Fruit fly (Drosophila melanogaster) whole organism, embryonic: ENCODE measurements around the gene BckdhA.

Experiments used
- Bgb ChIP-seq: fragments of 200-800 bp; sonication (Bioruptor generic); IDR thresholded peaks from 2 replicates; pipeline ENCODE4 v1.3.6; 2022; ENCODE audit warnings: missing biosample characterization, missing genetic modification characterization; ENCODE audit not compliant: partially characterized antibody
- CG10543 ChIP-seq: fragments of 200-800 bp; sonication (Bioruptor generic); optimal IDR thresholded peaks from 3 replicates; lab custom pipeline; 2017; ENCODE audit warnings: missing biosample characterization, mild to moderate bottlenecking, missing genetic modification characterization, moderate library complexity
- CG12104 ChIP-seq: fragments of 200-800 bp; sonication (Bioruptor generic); optimal IDR thresholded peaks from 3 replicates; lab custom pipeline; 2016; ENCODE audit warnings: missing biosample characterization, missing genetic modification characterization
- CG12236 ChIP-seq: fragments of 200-800 bp; sonication (Bioruptor generic); optimal IDR thresholded peaks from 2 replicates; lab custom pipeline; 2016; ENCODE audit warnings: missing biosample characterization, missing genetic modification characterization
- CG13296 ChIP-seq: fragments of 200-800 bp; sonication (Bioruptor generic); optimal IDR thresholded peaks from 3 replicates; lab custom pipeline; 2018; ENCODE audit warnings: missing biosample characterization, mild to moderate bottlenecking, missing genetic modification characterization
- CG13424 ChIP-seq: fragments of 200-800 bp; sonication (Bioruptor generic); optimal IDR thresholded peaks from 2 replicates; lab custom pipeline; 2019; ENCODE audit warnings: missing biosample characterization, mild to moderate bottlenecking, missing genetic modification characterization, moderate library complexity
- CG15514 ChIP-seq: fragments of 200-800 bp; sonication (Bioruptor generic); optimal IDR thresholded peaks from 3 replicates; lab custom pipeline; 2017; ENCODE audit warnings: missing biosample characterization, missing genetic modification characterization, mild to moderate bottlenecking, moderate library complexity, missing genetic modification reagents
- CG17186 ChIP-seq: fragments of 200-800 bp; sonication (Bioruptor generic); optimal IDR thresholded peaks from 3 replicates; lab custom pipeline; 2017; ENCODE audit warnings: missing biosample characterization, missing genetic modification reagents, missing genetic modification characterization
- CG17328 ChIP-seq: fragments of 200-800 bp; sonication (Bioruptor generic); IDR thresholded peaks from 2 replicates; pipeline ENCODE4 v1.3.6; 2022; ENCODE audit warnings: missing biosample characterization, missing genetic modification characterization
- CG17385 ChIP-seq: fragments of 200-800 bp; sonication (Bioruptor generic); optimal IDR thresholded peaks from 3 replicates; lab custom pipeline; 2018; ENCODE audit warnings: missing biosample characterization, mild to moderate bottlenecking, missing genetic modification characterization
- CG17912 ChIP-seq: fragments of 200-800 bp; sonication (Bioruptor generic); optimal IDR thresholded peaks from 2 replicates; lab custom pipeline; 2018; ENCODE audit warnings: missing biosample characterization, mild to moderate bottlenecking, missing genetic modification characterization
- CG31224 ChIP-seq: fragments of 200-800 bp; sonication (Bioruptor generic); IDR thresholded peaks from 2 replicates; pipeline ENCODE4 v1.3.6; 2022; ENCODE audit warnings: missing biosample characterization, missing genetic modification characterization
- CG32772 ChIP-seq: fragments of 200-800 bp; sonication (Bioruptor generic); IDR thresholded peaks from 2 replicates; pipeline ENCODE4 v1.3.6; 2022; ENCODE audit warnings: missing biosample characterization, missing genetic modification characterization
- CG34422 ChIP-seq: fragments of 200-800 bp; sonication (Bioruptor generic); IDR thresholded peaks from 3 replicates; pipeline ENCODE4 v1.3.6; 2022; ENCODE audit warnings: missing biosample characterization, missing genetic modification characterization
- CG4282 ChIP-seq: fragments of 200-800 bp; sonication (Bioruptor generic); optimal IDR thresholded peaks from 2 replicates; lab custom pipeline; 2016; ENCODE audit warnings: missing biosample characterization, missing genetic modification characterization
- CG4617 ChIP-seq: fragments of 200-800 bp; sonication (Bioruptor generic); optimal IDR thresholded peaks from 3 replicates; lab custom pipeline; 2016; ENCODE audit warnings: missing biosample characterization, missing genetic modification characterization, borderline replicate concordance
- CG4707 ChIP-seq: fragments of 200-800 bp; sonication (Bioruptor generic); optimal IDR thresholded peaks from 2 replicates; lab custom pipeline; 2018; ENCODE audit warnings: missing biosample characterization, mild to moderate bottlenecking, missing genetic modification characterization, moderate library complexity
- CG6272 ChIP-seq: fragments of 200-800 bp; sonication (Bioruptor generic); IDR thresholded peaks from 2 replicates; pipeline ENCODE4 v1.3.6; 2022; ENCODE audit warnings: missing biosample characterization, missing genetic modification characterization
- CG6813 ChIP-seq: fragments of 200-800 bp; sonication (Bioruptor generic); optimal IDR thresholded peaks from 2 replicates; lab custom pipeline; 2017; ENCODE audit warnings: missing biosample characterization, missing genetic modification characterization, mild to moderate bottlenecking, moderate library complexity, missing genetic modification reagents
- CG7556 ChIP-seq: fragments of 200-800 bp; sonication (Bioruptor generic); optimal IDR thresholded peaks from 2 replicates; lab custom pipeline; 2017; ENCODE audit warnings: missing biosample characterization, mild to moderate bottlenecking, missing genetic modification characterization
- CG9876 ChIP-seq: fragments of 200-800 bp; sonication (Bioruptor generic); optimal IDR thresholded peaks from 2 replicates; lab custom pipeline; 2016; ENCODE audit warnings: missing biosample characterization, missing genetic modification characterization
- Dek ChIP-seq: fragments of 200-800 bp; sonication (Bioruptor generic); optimal IDR thresholded peaks from 3 replicates; lab custom pipeline; 2019; ENCODE audit warnings: missing biosample characterization, mild to moderate bottlenecking, missing genetic modification characterization, moderate library complexity
- Hr3 ChIP-seq: fragments of 200-800 bp; sonication (Bioruptor generic); optimal IDR thresholded peaks from 3 replicates; lab custom pipeline; 2016; ENCODE audit warnings: missing biosample characterization, missing genetic modification characterization
- Hsf ChIP-seq: fragments of 200-800 bp; sonication (Bioruptor generic); optimal IDR thresholded peaks from 3 replicates; lab custom pipeline; 2016; ENCODE audit warnings: missing biosample characterization, missing genetic modification characterization
- Pdp1 ChIP-seq, 2 experiments: fragments of 200-800 bp; sonication (Bioruptor generic); optimal IDR thresholded peaks; 3 replicates each; lab custom pipeline; 2016; ENCODE audit warnings: missing biosample characterization in 2 of 2, missing genetic modification characterization in 2 of 2, mild to moderate bottlenecking in 1 of 2, moderate library complexity in 1 of 2
- Ptx1 ChIP-seq: fragments of 200-800 bp; sonication (Bioruptor generic); IDR thresholded peaks from 2 replicates; pipeline ENCODE4 v1.3.6; 2022; ENCODE audit warnings: missing biosample characterization, missing genetic modification characterization
- Ssrp ChIP-seq: fragments of 200-800 bp; sonication (Bioruptor generic); optimal IDR thresholded peaks from 2 replicates; lab custom pipeline; 2018; ENCODE audit warnings: missing biosample characterization, mild to moderate bottlenecking, missing genetic modification characterization, moderate library complexity
- abd-A ChIP-seq: fragments of 200-800 bp; sonication (Bioruptor generic); optimal IDR thresholded peaks from 3 replicates; lab custom pipeline; 2019; ENCODE audit warnings: missing biosample characterization, mild to moderate bottlenecking, missing genetic modification characterization, moderate library complexity
- ato ChIP-seq: fragments of 200-800 bp; sonication (Bioruptor generic); IDR thresholded peaks from 2 replicates; pipeline ENCODE4 v1.3.6; 2022; ENCODE audit warnings: missing biosample characterization, missing genetic modification characterization; ENCODE audit not compliant: partially characterized antibody
- bbx ChIP-seq: fragments of 200-800 bp; sonication (Bioruptor generic); IDR thresholded peaks from 2 replicates; pipeline ENCODE4 v1.3.6; 2022; ENCODE audit warnings: missing biosample characterization, missing genetic modification characterization; ENCODE audit not compliant: partially characterized antibody
- bigmax ChIP-seq: fragments of 200-800 bp; sonication (Bioruptor generic); optimal IDR thresholded peaks from 2 replicates; lab custom pipeline; 2018; ENCODE audit warnings: missing biosample characterization, mild to moderate bottlenecking, missing genetic modification characterization
- bsh ChIP-seq, 2 experiments: fragments of 200-800 bp; sonication (Bioruptor generic); optimal IDR thresholded peaks; 2 replicates each; lab custom pipeline; 2017 to 2018; ENCODE audit warnings: mild to moderate bottlenecking in 2 of 2, missing biosample characterization in 2 of 2, missing genetic modification characterization in 2 of 2, moderate library complexity in 1 of 2
- cad ChIP-seq: fragments of >200 bp; optimal IDR thresholded peaks from 2 replicates; lab custom pipeline; 2017; ENCODE audit warnings: missing biosample characterization, missing genetic modification characterization
- danr ChIP-seq: fragments of 200-800 bp; sonication (Bioruptor generic); IDR thresholded peaks from 2 replicates; pipeline ENCODE4 v1.3.6; 2022; ENCODE audit warnings: missing biosample characterization, missing genetic modification characterization
- dmrt99B ChIP-seq: fragments of 200-800 bp; sonication (Bioruptor generic); optimal IDR thresholded peaks from 2 replicates; lab custom pipeline; 2018; ENCODE audit warnings: missing biosample characterization, mild to moderate bottlenecking, missing genetic modification characterization, moderate library complexity
- eyg ChIP-seq: fragments of 200-800 bp; sonication (Bioruptor generic); optimal IDR thresholded peaks from 3 replicates; lab custom pipeline; 2016; ENCODE audit warnings: missing biosample characterization, missing genetic modification characterization
- gro ChIP-seq: fragments of 200-800 bp; sonication (Bioruptor generic); optimal IDR thresholded peaks from 2 replicates; lab custom pipeline; 2016; ENCODE audit warnings: missing biosample characterization, missing genetic modification characterization
- her ChIP-seq: fragments of 200-800 bp; sonication (Bioruptor generic); optimal IDR thresholded peaks from 2 replicates; lab custom pipeline; 2016; ENCODE audit warnings: missing biosample characterization, missing genetic modification characterization
- hkb ChIP-seq, 2 experiments: fragments of 200-800 bp in 1 of 2; fragments of >200 bp in 1 of 2; sonication (Bioruptor generic) in 1 of 2; IDR thresholded peaks in 1 of 2; optimal IDR thresholded peaks in 1 of 2; 2 replicates each; pipeline versions ENCODE4 v1.3.6 to Lab custom; 2017 to 2022; ENCODE audit warnings: missing biosample characterization in 1 of 2, missing genetic modification characterization in 1 of 2
- kni ChIP-seq: fragments of 200-800 bp; sonication (Bioruptor generic); optimal IDR thresholded peaks from 3 replicates; lab custom pipeline; 2017; ENCODE audit warnings: mild to moderate bottlenecking, missing biosample characterization, missing genetic modification reagents, missing genetic modification characterization
- lmd ChIP-seq: fragments of 200-800 bp; sonication (Bioruptor generic); IDR thresholded peaks from 2 replicates; pipeline ENCODE4 v1.3.6; 2022; ENCODE audit warnings: missing biosample characterization, missing genetic modification characterization
- pfk ChIP-seq: fragments of 200-800 bp; sonication (Bioruptor generic); optimal IDR thresholded peaks from 2 replicates; lab custom pipeline; 2018; ENCODE audit warnings: missing biosample characterization, mild to moderate bottlenecking, missing genetic modification characterization, moderate library complexity
- sd ChIP-seq: fragments of 200-800 bp; sonication (Bioruptor generic); optimal IDR thresholded peaks from 3 replicates; lab custom pipeline; 2018; ENCODE audit warnings: missing biosample characterization, mild to moderate bottlenecking, missing genetic modification characterization, moderate library complexity
- sens ChIP-seq: fragments of 200-800 bp; sonication (Bioruptor generic); peaks from one replicate; lab custom pipeline; 2016; ENCODE audit warnings: missing biosample characterization, missing genetic modification characterization
- sna ChIP-seq: fragments of 200-800 bp; sonication (Bioruptor generic); IDR thresholded peaks from 2 replicates; pipeline ENCODE4 v1.3.6; 2022; ENCODE audit warnings: missing biosample characterization, missing genetic modification characterization; ENCODE audit not compliant: partially characterized antibody
- stc ChIP-seq: fragments of 200-800 bp; sonication (Bioruptor generic); IDR thresholded peaks from 2 replicates; pipeline ENCODE4 v1.3.6; 2022; ENCODE audit warnings: missing biosample characterization, missing genetic modification characterization
- yki ChIP-seq: fragments of >200 bp; optimal IDR thresholded peaks from 3 replicates; lab custom pipeline; 2018
- z ChIP-seq: fragments of 200-800 bp; sonication (Bioruptor generic); IDR thresholded peaks from 3 replicates; pipeline ENCODE4 v1.3.6; 2022; ENCODE audit warnings: missing biosample characterization, missing genetic modification characterization
- zen2 ChIP-seq: fragments of 200-800 bp; sonication (Bioruptor generic); IDR thresholded peaks from 3 replicates; pipeline ENCODE4 v1.3.6; 2022; ENCODE audit warnings: missing biosample characterization, missing genetic modification characterization; ENCODE audit not compliant: partially characterized antibody

The BckdhA gene

DNA sequence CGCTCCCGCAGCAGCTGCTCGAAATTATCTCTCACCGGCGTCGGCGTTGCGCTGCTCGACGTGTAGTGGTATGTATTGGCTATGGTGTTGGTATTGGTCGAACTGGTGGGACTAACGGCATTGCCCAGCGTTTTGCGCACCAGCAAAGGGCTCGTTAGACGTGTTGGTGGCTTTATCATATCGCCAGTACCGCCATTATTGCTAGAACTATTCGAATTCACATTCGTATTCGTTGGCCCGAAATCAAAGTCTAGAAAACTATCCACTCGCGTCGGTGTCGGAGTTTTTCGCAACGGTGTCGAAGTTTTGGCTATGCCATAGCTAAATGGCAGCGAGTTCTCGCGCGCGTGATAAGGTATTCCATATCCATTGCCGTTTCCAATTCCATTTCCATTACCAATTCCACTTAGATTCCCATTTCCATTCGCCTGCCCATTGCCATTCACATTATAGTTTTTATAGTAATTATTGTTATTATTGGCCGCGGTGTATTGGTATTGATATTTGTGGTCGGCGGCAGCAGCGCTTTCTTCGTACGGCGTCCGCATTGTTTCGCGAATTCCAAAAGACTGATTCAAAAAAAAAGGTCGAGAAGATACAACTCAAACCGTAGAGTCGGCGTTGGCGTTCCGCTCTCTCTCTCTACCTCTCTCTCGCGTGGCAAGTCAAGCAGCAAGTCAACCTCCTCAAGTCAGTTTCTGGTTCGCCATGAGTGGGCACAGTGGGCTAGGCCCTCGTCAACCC is 23.0 kb upstream of the BckdhA start, which contains the start of gene by (continued):
- TF ChIP-seq z (GFP tag; lab: Robert Waterston, UW) (peak; percentile 58; the same call in 1 of the 3 replicates), hkb (optimal IDR thresholded peaks at IDR 0.05; lab: Kevin White, UChicago) (no peak), hkb (GFP tag; IDR thresholded peaks at IDR 0.05; lab: Robert Waterston, UW) (no peak), Hr3 (GFP tag; lab: Kevin White, UChicago) (no peak), lmd (GFP tag; lab: Robert Waterston, UW) (no peak), CG6813 (GFP tag; lab: Kevin White, UChicago) (no peak), Bgb (GFP tag; lab: Robert Waterston, UW) (peak; percentile 25; the same call in 1 of the 2 replicates), pfk (GFP tag; lab: Kevin White, UChicago) (peak; percentile 19), CG17328 (GFP tag; lab: Robert Waterston, UW) (no peak), Hsf (GFP tag; lab: Kevin White, UChicago) (no peak), Ssrp (tag; lab: Kevin White, UChicago) (no peak), sna (GFP tag; lab: Robert Waterston, UW) (no peak), CG4707 (GFP tag; lab: Kevin White, UChicago) (no peak), CG17912 (GFP tag; lab: Kevin White, UChicago) (no peak), CG4282 (GFP tag; lab: Kevin White, UChicago) (no peak), stc (GFP tag; lab: Robert Waterston, UW) (no peak), eyg (GFP tag; lab: Kevin White, UChicago) (no peak), CG6272 (no peak), CG34422 (GFP tag; lab: Robert Waterston, UW) (no peak), dmrt99B (tag; lab: Kevin White, UChicago) (no peak), bsh (GFP tag; optimal IDR thresholded peaks at IDR 0.05; lab: Kevin White, UChicago) (no peak), Pdp1 (GFP tag; optimal IDR thresholded peaks at IDR 0.05; lab: Kevin White, UChicago) (no peak), CG12104 (GFP tag; lab: Kevin White, UChicago) (no peak), yki (no peak), zen2 (GFP tag; lab: Robert Waterston, UW) (peak; percentile 49; the same call in 1 of the 3 replicates), abd-A (tag; lab: Kevin White, UChicago) (peak; percentile 41), sd (tag; lab: Kevin White, UChicago) (peak; percentile 83), danr (GFP tag; lab: Robert Waterston, UW) (no peak), Dek (tag; lab: Kevin White, UChicago) (no peak), CG15514 (GFP tag; lab: Kevin White, UChicago) (no peak), CG7556 (GFP tag; lab: Kevin White, UChicago) (no peak), bbx (GFP tag; lab: Robert Waterston, UW) (peak; percentile 38; the same call in 1 of the 2 replicates), CG12236 (no peak), CG4617 (GFP tag; lab: Kevin White, UChicago) (no peak), sens (GFP tag; lab: Kevin White, UChicago) (no peak), gro (no peak), bigmax (GFP tag; lab: Kevin White, UChicago) (no peak), CG9876 (GFP tag; lab: Kevin White, UChicago) (no peak), CG31224 (GFP tag; lab: Robert Waterston, UW) (no peak), CG10543 (GFP tag; lab: Kevin White, UChicago) (peak; percentile 43), CG13424 (tag; lab: Kevin White, UChicago) (no peak), CG17385 (GFP tag; lab: Kevin White, UChicago) (no peak), CG13296 (GFP tag; lab: Kevin White, UChicago) (no peak), CG17186 (GFP tag; lab: Kevin White, UChicago) (no peak), kni (GFP tag; lab: Kevin White, UChicago) (no peak), her (no peak), cad (GFP tag; lab: Kevin White, UChicago) (no peak), ato (GFP tag; lab: Robert Waterston, UW) (no peak), CG32772 (GFP tag; lab: Robert Waterston, UW) (no peak), Ptx1 (GFP tag; lab: Robert Waterston, UW) (no peak)
